Worm (Caenorhabditis elegans): ENCODE results near the gene T22F7.1.

ce11 chrIII:547709-548108, 5.8 kb downstream of the T22F7.1 start:
- no peak for TF ChIP-seq elt-3 (tag; optimal IDR thresholded peaks at IDR 0.05)
- TF ChIP-seq unc-86 (tag; optimal IDR thresholded peaks at IDR 0.05): no peak
